Worm (Caenorhabditis elegans): ENCODE data around the gene C45B2.3.

ce11 chrX:6109288-6109770 is 26.6 kb downstream of the C45B2.3 start, which contains the start of gene kynu-1:
- TF ChIP-seq F39B2.1 (GFP tag; IDR thresholded peaks at IDR 0.05) (no peak), hlh-26 (GFP tag; conservative IDR thresholded peaks at IDR 0.05) (no peak), ceh-40 (GFP tag; IDR thresholded peaks at IDR 0.05) (no peak), C06A6.2 (GFP tag; conservative IDR thresholded peaks at IDR 0.05) (no peak), T07F8.4 (tag; optimal IDR thresholded peaks at IDR 0.05) (no peak), ama-1 (optimal IDR thresholded peaks at IDR 0.05) (no peak), ama-1 (GFP tag; optimal IDR thresholded peaks at IDR 0.05) (no peak), mxl-1 (tag; optimal IDR thresholded peaks at IDR 0.05) (no peak), snpc-1.3 (tag; optimal IDR thresholded peaks at IDR 0.05; ENCODE audit: insufficient read depth) (no peak), ceh-27 (GFP tag; optimal IDR thresholded peaks at IDR 0.05) (no peak), madf-8 (GFP tag; conservative IDR thresholded peaks at IDR 0.05) (no peak)

Measured in whole organism, young adult.